Worm (Caenorhabditis elegans): ENCODE measurements around the gene pat-12.

- TF ChIP-seq ama-1 (optimal IDR thresholded peaks at IDR 0.05) = no peak
- no peak for TF ChIP-seq sea-1 (GFP tag; conservative IDR thresholded peaks at IDR 0.05)
These were observed 31.1 kb upstream of the pat-12 start, which contains the start of the genes dagl-2 and ppm-1.G for ce11 chrIII:783254-783753.
